Fruit fly (Drosophila melanogaster) whole organism, embryonic: ENCODE data around the gene CheB38b.

Source experiments
- Atf3 ChIP-seq: fragments of 200-800 bp; sonication (Bioruptor generic); optimal IDR thresholded peaks from 3 replicates; lab custom pipeline; 2016; ENCODE audit warnings: missing biosample characterization, missing genetic modification characterization
- CG10147 ChIP-seq: fragments of 200-800 bp; sonication (Bioruptor generic); optimal IDR thresholded peaks from 2 replicates; lab custom pipeline; 2019; ENCODE audit warnings: missing biosample characterization, mild to moderate bottlenecking, missing genetic modification characterization, moderate library complexity
- CG10321 ChIP-seq: fragments of 200-800 bp; sonication (Bioruptor generic); IDR thresholded peaks from 2 replicates; pipeline ENCODE4 v1.3.6; 2022; ENCODE audit warnings: missing biosample characterization, missing genetic modification characterization
- CG10979 ChIP-seq: fragments of 200-800 bp; sonication (Bioruptor generic); optimal IDR thresholded peaks from 2 replicates; lab custom pipeline; 2018; ENCODE audit warnings: missing biosample characterization, mild to moderate bottlenecking, missing genetic modification characterization, moderate library complexity
- CG11093 ChIP-seq: fragments of 200-800 bp; sonication (Bioruptor generic); IDR thresholded peaks from 3 replicates; pipeline ENCODE4 v1.3.6; 2022; ENCODE audit warnings: missing biosample characterization, missing genetic modification characterization
- CG11695 ChIP-seq: fragments of 200-800 bp; sonication (Bioruptor generic); IDR thresholded peaks from 3 replicates; pipeline ENCODE4 v1.3.6; 2022; ENCODE audit warnings: missing biosample characterization, missing genetic modification characterization
- CG12942 ChIP-seq: fragments of 200-800 bp; sonication (Bioruptor generic); optimal IDR thresholded peaks from 3 replicates; lab custom pipeline; 2016; ENCODE audit warnings: missing biosample characterization, missing genetic modification characterization
- CG14667 ChIP-seq: fragments of 200-800 bp; sonication (Bioruptor generic); IDR thresholded peaks from 2 replicates; pipeline ENCODE4 v1.3.6; 2022; ENCODE audit warnings: missing biosample characterization, missing genetic modification characterization
- CG15479 ChIP-seq: fragments of 200-800 bp; sonication (Bioruptor generic); optimal IDR thresholded peaks from 3 replicates; lab custom pipeline; 2019; ENCODE audit warnings: missing biosample characterization, mild to moderate bottlenecking, missing genetic modification characterization, moderate library complexity
- CG1602 ChIP-seq: fragments of 200-800 bp; sonication (Bioruptor generic); optimal IDR thresholded peaks from 3 replicates; lab custom pipeline; 2016; ENCODE audit warnings: missing biosample characterization, missing genetic modification characterization
- CG17829 ChIP-seq: fragments of 200-800 bp; optimal IDR thresholded peaks from 2 replicates; lab custom pipeline; 2019; ENCODE audit warnings: missing biosample characterization, mild to moderate bottlenecking, missing genetic modification characterization, moderate library complexity
- CG18262 ChIP-seq: fragments of 200-800 bp; optimal IDR thresholded peaks from 3 replicates; lab custom pipeline; 2019; ENCODE audit warnings: missing biosample characterization, mild to moderate bottlenecking, missing genetic modification characterization, moderate library complexity
- CG18764 ChIP-seq: fragments of 200-800 bp; sonication (Bioruptor generic); optimal IDR thresholded peaks from 3 replicates; lab custom pipeline; 2016; ENCODE audit warnings: missing biosample characterization, missing genetic modification characterization
- CG6254 ChIP-seq: fragments of 200-800 bp; sonication (Bioruptor generic); optimal IDR thresholded peaks from 3 replicates; lab custom pipeline; 2017; ENCODE audit warnings: mild to moderate bottlenecking, missing biosample characterization, missing genetic modification reagents, missing genetic modification characterization
- CG6813 ChIP-seq: fragments of 200-800 bp; sonication (Bioruptor generic); optimal IDR thresholded peaks from 2 replicates; lab custom pipeline; 2017; ENCODE audit warnings: missing biosample characterization, missing genetic modification characterization, mild to moderate bottlenecking, moderate library complexity, missing genetic modification reagents
- CG9797 ChIP-seq: fragments of 200-800 bp; sonication (Bioruptor generic); optimal IDR thresholded peaks from 3 replicates; lab custom pipeline; 2018; ENCODE audit warnings: missing biosample characterization, mild to moderate bottlenecking, missing genetic modification characterization
- D19B ChIP-seq: fragments of 200-800 bp; sonication (Bioruptor generic); optimal IDR thresholded peaks from 2 replicates; lab custom pipeline; 2017; ENCODE audit warnings: missing biosample characterization, mild to moderate bottlenecking, missing genetic modification characterization
- Dek ChIP-seq: fragments of 200-800 bp; sonication (Bioruptor generic); optimal IDR thresholded peaks from 3 replicates; lab custom pipeline; 2019; ENCODE audit warnings: missing biosample characterization, mild to moderate bottlenecking, missing genetic modification characterization, moderate library complexity
- E2f2 ChIP-seq: fragments of 200-800 bp; sonication (Bioruptor generic); IDR thresholded peaks from 2 replicates; pipeline ENCODE4 v1.3.6; 2022; ENCODE audit warnings: missing biosample characterization, missing genetic modification characterization
- Eip74EF ChIP-seq, 2 experiments: fragments of 200-800 bp in 1 of 2; fragments of >200 bp in 1 of 2; sonication (Bioruptor generic) in 1 of 2; optimal IDR thresholded peaks; 2 replicates each; lab custom pipeline; 2017 to 2019; ENCODE audit warnings: missing biosample characterization in 2 of 2, missing genetic modification characterization in 2 of 2, mild to moderate bottlenecking in 1 of 2, moderate library complexity in 1 of 2
- HHEX ChIP-seq: fragments of 200-800 bp; sonication (Bioruptor generic); optimal IDR thresholded peaks from 3 replicates; lab custom pipeline; 2017; ENCODE audit warnings: missing biosample characterization, mild to moderate bottlenecking, missing genetic modification characterization, missing genetic modification reagents
- Hmr ChIP-seq: fragments of 200-800 bp; sonication (Bioruptor generic); optimal IDR thresholded peaks from 3 replicates; lab custom pipeline; 2017; ENCODE audit warnings: mild to moderate bottlenecking, missing biosample characterization, missing genetic modification reagents, missing genetic modification characterization
- Hr3 ChIP-seq: fragments of 200-800 bp; sonication (Bioruptor generic); optimal IDR thresholded peaks from 3 replicates; lab custom pipeline; 2016; ENCODE audit warnings: missing biosample characterization, missing genetic modification characterization
- MBD-R2 ChIP-seq: fragments of 200-800 bp; sonication (Bioruptor generic); IDR thresholded peaks from 2 replicates; pipeline ENCODE4 v1.3.6; 2022; ENCODE audit warnings: missing biosample characterization, missing genetic modification characterization
- MESR4 ChIP-seq: fragments of 200-800 bp; sonication (Bioruptor generic); optimal IDR thresholded peaks from 2 replicates; lab custom pipeline; 2018; ENCODE audit warnings: missing biosample characterization, mild to moderate bottlenecking, missing genetic modification characterization, moderate library complexity
- Nf-YB ChIP-seq: fragments of 200-800 bp; sonication (Bioruptor generic); optimal IDR thresholded peaks from 3 replicates; lab custom pipeline; 2019; ENCODE audit warnings: missing biosample characterization, mild to moderate bottlenecking, missing genetic modification characterization, moderate library complexity
- Nf-YC ChIP-seq: fragments of 200-800 bp; optimal IDR thresholded peaks from 3 replicates; lab custom pipeline; 2019; ENCODE audit warnings: missing biosample characterization, mild to moderate bottlenecking, missing genetic modification characterization, moderate library complexity
- Poxn ChIP-seq: fragments of 200-800 bp; sonication (Bioruptor generic); IDR thresholded peaks from 2 replicates; pipeline ENCODE4 v1.3.6; 2022; ENCODE audit warnings: missing biosample characterization, missing genetic modification characterization
- Scr ChIP-seq: fragments of 200-800 bp; sonication (Bioruptor generic); IDR thresholded peaks from 2 replicates; pipeline ENCODE4 v1.3.6; 2022; ENCODE audit warnings: missing biosample characterization, missing genetic modification characterization; ENCODE audit not compliant: partially characterized antibody
- Usf ChIP-seq: fragments of 200-800 bp; sonication (Bioruptor generic); optimal IDR thresholded peaks from 2 replicates; lab custom pipeline; 2017; ENCODE audit warnings: missing genotype, missing biosample characterization, missing genetic modification characterization
- Xbp1 ChIP-seq: fragments of 200-800 bp; sonication (Bioruptor generic); optimal IDR thresholded peaks from 3 replicates; lab custom pipeline; 2016; ENCODE audit warnings: missing biosample characterization, mild to moderate bottlenecking, missing genetic modification characterization
- ash1 ChIP-seq: fragments of 200-800 bp; sonication (Bioruptor generic); optimal IDR thresholded peaks from 2 replicates; lab custom pipeline; 2018; ENCODE audit warnings: missing biosample characterization, mild to moderate bottlenecking, missing genetic modification characterization
- cas ChIP-seq: fragments of 200-800 bp; sonication (Bioruptor generic); IDR thresholded peaks from 2 replicates; pipeline ENCODE4 v1.3.6; 2022; ENCODE audit warnings: missing biosample characterization, missing genetic modification characterization
- caup ChIP-seq: fragments of 200-800 bp; sonication (Bioruptor generic); optimal IDR thresholded peaks from 3 replicates; lab custom pipeline; 2017; ENCODE audit warnings: missing biosample characterization, mild to moderate bottlenecking, missing genetic modification characterization, moderate library complexity; ENCODE audit not compliant: severe bottlenecking
- dan ChIP-seq: fragments of 200-800 bp; sonication (Bioruptor generic); IDR thresholded peaks from 2 replicates; pipeline ENCODE4 v1.3.6; 2022; ENCODE audit warnings: missing biosample characterization, missing genetic modification characterization
- gem ChIP-seq: fragments of 200-800 bp; sonication (Bioruptor generic); optimal IDR thresholded peaks from 2 replicates; lab custom pipeline; 2019; ENCODE audit warnings: missing biosample characterization, mild to moderate bottlenecking, missing genetic modification characterization, moderate library complexity
- grau ChIP-seq: fragments of 200-800 bp; optimal IDR thresholded peaks from 3 replicates; lab custom pipeline; 2019; ENCODE audit warnings: missing biosample characterization, mild to moderate bottlenecking, missing genetic modification characterization, moderate library complexity
- grn ChIP-seq: fragments of 200-800 bp; sonication (Bioruptor generic); optimal IDR thresholded peaks from 3 replicates; lab custom pipeline; 2017; ENCODE audit warnings: missing biosample characterization, missing genetic modification characterization
- jigr1 ChIP-seq: fragments of 200-800 bp; sonication (Bioruptor generic); IDR thresholded peaks from 3 replicates; pipeline ENCODE4 v1.3.6; 2022; ENCODE audit warnings: missing biosample characterization, missing genetic modification characterization
- kah ChIP-seq: fragments of 200-800 bp; sonication (Bioruptor generic); optimal IDR thresholded peaks from 2 replicates; lab custom pipeline; 2018; ENCODE audit warnings: missing biosample characterization, mild to moderate bottlenecking, missing genetic modification characterization
- lola ChIP-seq, 3 experiments: fragments of >200 bp in 2 of 3; fragments of 200-800 bp in 1 of 3; sonication (Bioruptor generic) in 1 of 3; optimal IDR thresholded peaks; 2 replicates each; lab custom pipeline; 2017 to 2019; ENCODE audit warnings: missing biosample characterization in 3 of 3, missing genetic modification characterization in 3 of 3, mild to moderate bottlenecking in 1 of 3, moderate library complexity in 1 of 3
- mirr ChIP-seq: fragments of 200-800 bp; sonication (Bioruptor generic); optimal IDR thresholded peaks from 3 replicates; lab custom pipeline; 2018; ENCODE audit warnings: missing biosample characterization, mild to moderate bottlenecking, missing genetic modification characterization
- mld ChIP-seq: fragments of 200-800 bp; sonication (Bioruptor generic); IDR thresholded peaks from 3 replicates; pipeline ENCODE4 v1.3.6; 2022; ENCODE audit warnings: missing biosample characterization, missing genetic modification characterization; ENCODE audit not compliant: partially characterized antibody
- pan ChIP-seq, 4 experiments: fragments of >200 bp in 3 of 4; fragments of 200-800 bp in 1 of 4; sonication (Bioruptor generic) in 1 of 4; optimal IDR thresholded peaks in 3 of 4; IDR thresholded peaks in 1 of 4; 2 replicates each; pipeline versions ENCODE4 v1.3.6 to Lab custom; 2017 to 2022; ENCODE audit warnings: missing biosample characterization in 2 of 4, missing genetic modification characterization in 2 of 4, mixed read lengths in 1 of 4
- pita ChIP-seq: fragments of 200-800 bp; sonication (Bioruptor generic); optimal IDR thresholded peaks from 2 replicates; lab custom pipeline; 2017; ENCODE audit warnings: missing biosample characterization, mild to moderate bottlenecking, missing genetic modification characterization
- pros ChIP-seq: fragments of 200-800 bp; sonication (Bioruptor generic); optimal IDR thresholded peaks from 3 replicates; lab custom pipeline; 2019; ENCODE audit warnings: missing biosample characterization, mild to moderate bottlenecking, missing genetic modification characterization, moderate library complexity
- schlank ChIP-seq: fragments of 200-800 bp; sonication (Bioruptor generic); optimal IDR thresholded peaks from 2 replicates; lab custom pipeline; 2018; ENCODE audit warnings: missing biosample characterization, mild to moderate bottlenecking, missing genetic modification characterization
- sens ChIP-seq: fragments of 200-800 bp; sonication (Bioruptor generic); peaks from one replicate; lab custom pipeline; 2016; ENCODE audit warnings: missing biosample characterization, missing genetic modification characterization
- tin ChIP-seq: fragments of 200-800 bp; sonication (Bioruptor generic); optimal IDR thresholded peaks from 3 replicates; lab custom pipeline; 2016; ENCODE audit warnings: missing biosample characterization, missing genetic modification characterization

CheB38b gene

dm6 chr2L:20770242-20770769 lies 46.8 kb downstream of the CheB38b start, which contains the start of gene cad (continued):
- no peak for TF ChIP-seq lola (GFP tag; optimal IDR thresholded peaks at IDR 0.05; lab: Kevin White, UChicago)
- peak; percentile 22 for TF ChIP-seq mirr (GFP tag; lab: Kevin White, UChicago)
- no peak for TF ChIP-seq tin
- TF ChIP-seq CG18262 (tag; lab: Kevin White, UChicago): no peak
- peak; percentile 20; the same call in 1 of the 2 replicates for TF ChIP-seq E2f2 (GFP tag; lab: Robert Waterston, UW)
- peak; percentile 41; the same call in 1 of the 2 replicates for TF ChIP-seq Scr (GFP tag; lab: Robert Waterston, UW)
- no peak for TF ChIP-seq CG12942 (GFP tag; lab: Kevin White, UChicago)
- peak; percentile 48 for TF ChIP-seq Hmr (GFP tag; lab: Kevin White, UChicago)
- TF ChIP-seq schlank (tag; lab: Kevin White, UChicago): no peak
- TF ChIP-seq CG11093: no peak
- no peak for TF ChIP-seq Dek (tag; lab: Kevin White, UChicago)
- TF ChIP-seq pita (GFP tag; lab: Kevin White, UChicago): no peak
- TF ChIP-seq Eip74EF (GFP tag; optimal IDR thresholded peaks at IDR 0.05; lab: Kevin White, UChicago): no peak
- no peak for TF ChIP-seq pan (optimal IDR thresholded peaks at IDR 0.05; lab: Kevin White, UChicago)
- peak in 1 of 2 experiments; percentile 71 for TF ChIP-seq pan (GFP tag; optimal IDR thresholded peaks at IDR 0.05 in 1 of 2, IDR thresholded peaks at IDR 0.05 in 1 of 2)
- TF ChIP-seq gem (tag; lab: Kevin White, UChicago): no peak
- peak; percentile 63 for TF ChIP-seq CG6813 (GFP tag; lab: Kevin White, UChicago)
- TF ChIP-seq CG15479 (GFP tag; lab: Kevin White, UChicago): peak; percentile 30
- peak; percentile 29 for TF ChIP-seq CG10979
- TF ChIP-seq Xbp1 (GFP tag; lab: Kevin White, UChicago): no peak
- TF ChIP-seq pros (GFP tag; lab: Kevin White, UChicago): peak; percentile 25
- TF ChIP-seq CG10321 (GFP tag; lab: Robert Waterston, UW): peak; percentile 99
- TF ChIP-seq CG6254 (GFP tag; lab: Kevin White, UChicago): no peak
- TF ChIP-seq grau (tag; lab: Kevin White, UChicago): peak; percentile 12
- TF ChIP-seq CG9797 (GFP tag; lab: Kevin White, UChicago): no peak
- no peak for TF ChIP-seq CG11695 (GFP tag; lab: Robert Waterston, UW)
- no peak for TF ChIP-seq jigr1 (GFP tag; lab: Robert Waterston, UW)
- no peak; the same call in 1 of the 2 replicates for TF ChIP-seq MBD-R2 (GFP tag; lab: Robert Waterston, UW)
- TF ChIP-seq cas: no peak
- TF ChIP-seq Usf (GFP tag; lab: Kevin White, UChicago): no peak
- TF ChIP-seq ash1 (GFP tag; lab: Kevin White, UChicago): peak; percentile 53
- TF ChIP-seq mld: no peak
- no peak for TF ChIP-seq Atf3 (GFP tag; lab: Kevin White, UChicago)
- TF ChIP-seq Nf-YC: peak; percentile 98
- TF ChIP-seq HHEX: peak; percentile 15
- no peak for TF ChIP-seq CG14667 (GFP tag; lab: Robert Waterston, UW)
- peak; percentile 40 for TF ChIP-seq caup
- TF ChIP-seq kah (GFP tag; lab: Kevin White, UChicago): no peak
- TF ChIP-seq Nf-YB (GFP tag; lab: Kevin White, UChicago): peak; percentile 96
- peak; percentile 97 for TF ChIP-seq grn
- no peak for TF ChIP-seq Hr3
- TF ChIP-seq CG18764 (GFP tag; lab: Kevin White, UChicago): no peak
- no peak for TF ChIP-seq dan
- peak; percentile 84 for TF ChIP-seq sens (GFP tag; lab: Kevin White, UChicago)
- TF ChIP-seq D19B (GFP tag; lab: Kevin White, UChicago): no peak
- no peak for TF ChIP-seq Poxn
- TF ChIP-seq CG17829: peak; percentile 47
- TF ChIP-seq CG1602 (GFP tag; lab: Kevin White, UChicago): no peak
- no peak for TF ChIP-seq MESR4 (GFP tag; lab: Kevin White, UChicago)
- no peak for TF ChIP-seq CG10147 (GFP tag; lab: Kevin White, UChicago)
